Worm (Caenorhabditis elegans) whole organism, L1 larva: ENCODE results near the gene mrps-21.

Experiments used
- C34B4.2 ChIP-seq: sonication (generic microtip); optimal IDR thresholded peaks from 2 replicates; lab custom pipeline; 2017; ENCODE audit warnings: mild to moderate bottlenecking, missing genetic modification characterization, missing compliant biosample characterization
- F16B12.6 ChIP-seq: fragments of 150-350 bp; optimal IDR thresholded peaks from 2 replicates; lab custom pipeline; 2014; ENCODE audit warnings: missing biosample characterization, missing genetic modification characterization
- aha-1 ChIP-seq: fragments of 150-350 bp; optimal IDR thresholded peaks from 2 replicates; lab custom pipeline; 2014; ENCODE audit warnings: missing biosample characterization, missing genetic modification characterization
- alr-1 ChIP-seq: fragments of 200-800 bp; sonication (Bioruptor generic); optimal IDR thresholded peaks from 2 replicates; lab custom pipeline; 2018; ENCODE audit warnings: borderline replicate concordance, mild to moderate bottlenecking, missing genetic modification characterization, missing compliant biosample characterization
- blmp-1 ChIP-seq: fragments of 150-350 bp; optimal IDR thresholded peaks from 2 replicates; lab custom pipeline; 2014; ENCODE audit warnings: missing biosample characterization, missing genetic modification characterization
- ceh-63 ChIP-seq: fragments of 200-800 bp; sonication (Bioruptor generic); optimal IDR thresholded peaks from 2 replicates; lab custom pipeline; 2018; ENCODE audit warnings: mild to moderate bottlenecking, missing genetic modification characterization, missing compliant biosample characterization
- ceh-88 ChIP-seq: fragments of 200-800 bp; sonication (Bioruptor generic); IDR thresholded peaks from 2 replicates; pipeline ENCODE4 v1.3.6; 2022; ENCODE audit warnings: missing genetic modification characterization, missing compliant biosample characterization
- dsc-1 ChIP-seq: sonication (generic microtip); optimal IDR thresholded peaks from 2 replicates; lab custom pipeline; 2016; ENCODE audit warnings: mild to moderate bottlenecking, missing genetic modification characterization, missing compliant biosample characterization
- efl-1 ChIP-seq, 4 experiments: fragments of 150-350 bp; optimal IDR thresholded peaks in 3 of 4; peaks in 1 of 4; 1 replicate in 1 of 4; 2 replicates in 3 of 4; lab custom pipeline; 2014; ENCODE audit warnings: missing biosample characterization in 2 of 4, missing genetic modification characterization in 2 of 4, missing genetic modification reagents in 2 of 4
- egl-13 ChIP-seq: sonication (generic microtip); optimal IDR thresholded peaks from 2 replicates; lab custom pipeline; 2016; ENCODE audit warnings: missing genotype, missing genetic modification reagents, missing genetic modification characterization, missing compliant biosample characterization
- egl-27 ChIP-seq, 2 experiments: fragments of 150-350 bp in 1 of 2; sonication (generic microtip); optimal IDR thresholded peaks; 3 replicates each; lab custom pipeline; 2017 to 2018; ENCODE audit warnings: missing biosample characterization in 2 of 2, missing genetic modification characterization in 2 of 2, missing genetic modification reagents in 2 of 2
- elt-3 ChIP-seq, 6 experiments: fragments of 150-350 bp in 1 of 6; sonication (generic microtip); optimal IDR thresholded peaks; 2 replicates each; lab custom pipeline; 2017 to 2018; ENCODE audit warnings: missing biosample characterization in 6 of 6, missing genetic modification characterization in 6 of 6, inconsistent platforms in 1 of 6
- ets-5 ChIP-seq: fragments of 200-800 bp; sonication (Bioruptor generic); IDR thresholded peaks from 2 replicates; pipeline ENCODE4 v1.3.6; 2022; ENCODE audit warnings: missing genetic modification characterization, missing compliant biosample characterization
- fkh-8 ChIP-seq: sonication (generic microtip); optimal IDR thresholded peaks from 2 replicates; lab custom pipeline; 2016; ENCODE audit warnings: mild to moderate bottlenecking, missing genetic modification characterization, missing compliant biosample characterization
- fos-1 ChIP-seq: fragments of 150-350 bp; optimal IDR thresholded peaks from 2 replicates; lab custom pipeline; 2014; ENCODE audit warnings: missing biosample characterization, missing genetic modification characterization
- grh-1 ChIP-seq: fragments of 200-800 bp; sonication (Bioruptor generic); IDR thresholded peaks from 2 replicates; pipeline ENCODE4 v1.3.6; 2022; ENCODE audit warnings: missing genetic modification reagents, missing genetic modification characterization, missing compliant biosample characterization
- hlh-17 ChIP-seq: fragments of 200-800 bp; sonication (Bioruptor generic); optimal IDR thresholded peaks from 2 replicates; lab custom pipeline; 2018; ENCODE audit warnings: missing genetic modification characterization, mild to moderate bottlenecking, missing compliant biosample characterization, moderate library complexity, borderline replicate concordance
- lin-14 ChIP-seq: fragments of 200-800 bp; sonication (Bioruptor generic); optimal IDR thresholded peaks from 2 replicates; lab custom pipeline; 2018; ENCODE audit warnings: mild to moderate bottlenecking, missing genetic modification characterization, moderate library complexity, missing compliant biosample characterization
- nhr-12 ChIP-seq: sonication (generic microtip); optimal IDR thresholded peaks from 2 replicates; lab custom pipeline; 2017; ENCODE audit warnings: missing biosample characterization, missing genetic modification characterization
- nhr-20 ChIP-seq: sonication (generic microtip); optimal IDR thresholded peaks from 2 replicates; lab custom pipeline; 2016; ENCODE audit warnings: mild to moderate bottlenecking, missing genetic modification characterization, missing compliant biosample characterization
- nhr-237 ChIP-seq: fragments of 150-350 bp; optimal IDR thresholded peaks from 2 replicates; lab custom pipeline; 2014; ENCODE audit warnings: missing biosample characterization, missing genetic modification characterization
- nhr-28 ChIP-seq: fragments of 150-350 bp; optimal IDR thresholded peaks from 2 replicates; lab custom pipeline; 2014; ENCODE audit warnings: missing biosample characterization, missing genetic modification characterization
- nhr-47 ChIP-seq: sonication (generic microtip); optimal IDR thresholded peaks from 2 replicates; lab custom pipeline; 2016; ENCODE audit warnings: mild to moderate bottlenecking, missing genetic modification characterization, moderate library complexity, missing compliant biosample characterization
- nhr-71 ChIP-seq: sonication (generic microtip); optimal IDR thresholded peaks from 2 replicates; lab custom pipeline; 2016; ENCODE audit warnings: mild to moderate bottlenecking, missing genetic modification characterization, moderate library complexity, missing compliant biosample characterization
- nhr-76 ChIP-seq: sonication (generic microtip); optimal IDR thresholded peaks from 2 replicates; lab custom pipeline; 2017; ENCODE audit warnings: missing biosample characterization, missing genetic modification characterization
- nhr-90 ChIP-seq: sonication (generic microtip); optimal IDR thresholded peaks from 2 replicates; lab custom pipeline; 2016; ENCODE audit warnings: mild to moderate bottlenecking, missing genetic modification characterization, missing compliant biosample characterization; ENCODE audit not compliant: poor library complexity
- pag-3 ChIP-seq: sonication (generic microtip); optimal IDR thresholded peaks from 2 replicates; lab custom pipeline; 2017; ENCODE audit warnings: missing genetic modification characterization, mild to moderate bottlenecking, missing compliant biosample characterization, antibody characterized with exemption, borderline replicate concordance; ENCODE audit not compliant: insufficient read depth
- pqm-1 ChIP-seq: sonication (generic microtip); optimal IDR thresholded peaks from 3 replicates; lab custom pipeline; 2017; ENCODE audit warnings: missing biosample characterization, missing genetic modification characterization
- rnt-1 ChIP-seq: sonication (generic microtip); optimal IDR thresholded peaks from 2 replicates; lab custom pipeline; 2016; ENCODE audit warnings: mild to moderate bottlenecking, missing genetic modification characterization, moderate library complexity, missing compliant biosample characterization
- snpc-4 ChIP-seq: fragments of 150-350 bp; optimal IDR thresholded peaks from 2 replicates; lab custom pipeline; 2014; ENCODE audit warnings: missing biosample characterization, missing genetic modification characterization
- sox-4 ChIP-seq: sonication (generic microtip); optimal IDR thresholded peaks from 2 replicates; lab custom pipeline; 2016; ENCODE audit warnings: missing genetic modification characterization, missing compliant biosample characterization
- sptf-1 ChIP-seq: fragments of 150-350 bp; optimal IDR thresholded peaks from 2 replicates; lab custom pipeline; 2014; ENCODE audit warnings: missing biosample characterization, missing genetic modification characterization
- tlp-1 ChIP-seq: fragments of 150-350 bp; optimal IDR thresholded peaks from 2 replicates; lab custom pipeline; 2014; ENCODE audit warnings: missing biosample characterization, missing genetic modification characterization
- unc-130 ChIP-seq: fragments of 150-350 bp; optimal IDR thresholded peaks from 2 replicates; lab custom pipeline; 2017; ENCODE audit warnings: missing biosample characterization, missing genetic modification characterization, inconsistent platforms
- unc-62 ChIP-seq: fragments of 150-350 bp; optimal IDR thresholded peaks from 2 replicates; lab custom pipeline; 2014; ENCODE audit warnings: missing biosample characterization, missing genetic modification reagents, missing genetic modification characterization
- vab-15 ChIP-seq: sonication (generic microtip); optimal IDR thresholded peaks from 2 replicates; lab custom pipeline; 2017; ENCODE audit warnings: missing genotype, mild to moderate bottlenecking, missing genetic modification characterization, missing compliant biosample characterization
- zag-1 ChIP-seq: fragments of 150-350 bp; optimal IDR thresholded peaks from 2 replicates; lab custom pipeline; 2014; ENCODE audit warnings: missing biosample characterization, missing genetic modification characterization
- ztf-4 ChIP-seq: fragments of 150-350 bp; optimal IDR thresholded peaks from 2 replicates; lab custom pipeline; 2014; ENCODE audit warnings: missing biosample characterization, missing genetic modification characterization

Gene mrps-21

ce11 chrIV:4649460-4649859 is 9.9 kb downstream of the mrps-21 start, which contains the start of gene F29B9.7:
Gene F29B9.7, plus strand, starts transcription at chrIV:4649760.
- TF ChIP-seq hlh-17 (GFP tag; lab: Kevin White, UChicago): no peak
- TF ChIP-seq ceh-88: no peak
- no peak for TF ChIP-seq nhr-76 (tag; lab: Kevin White, UChicago)
- TF ChIP-seq unc-130 (tag; lab: Kevin White, UChicago): no peak
- no peak for TF ChIP-seq C34B4.2 (tag; lab: Kevin White, UChicago)
- no peak for TF ChIP-seq nhr-47 (tag; lab: Kevin White, UChicago)
- TF ChIP-seq dsc-1 (tag; lab: Kevin White, UChicago): no peak
- no peak for TF ChIP-seq alr-1 (tag; lab: Kevin White, UChicago)
- no peak for TF ChIP-seq sptf-1 (tag; lab: Kevin White, UChicago)
- TF ChIP-seq egl-13 (tag; lab: Kevin White, UChicago): no peak
- TF ChIP-seq pag-3 (tag; lab: Kevin White, UChicago): no peak
- TF ChIP-seq ets-5 (GFP tag; lab: Robert Waterston, UW): no peak
- TF ChIP-seq sox-4 (tag; lab: Kevin White, UChicago): no peak

- TF ChIP-seq efl-1 (optimal IDR thresholded peaks at IDR 0.05; lab: Kevin White, UChicago): no peak
- TF ChIP-seq efl-1 (GFP tag; optimal IDR thresholded peaks at IDR 0.05 in 1 of 2; lab: Kevin White, UChicago): peak in 1 of 2 experiments; percentile 29
- TF ChIP-seq nhr-28 (tag; lab: Kevin White, UChicago): no peak
These were observed 11.9 kb downstream of the mrps-21 start, which contains the start of gene F29B9.8 for ce11 chrIV:4647385-4647784. Gene F29B9.8, plus strand, starts transcription at chrIV:4647685.

ce11 chrIV:4645243-4645642 is 14.1 kb downstream of the mrps-21 start:
- TF ChIP-seq dsc-1 (tag; lab: Kevin White, UChicago) (peak; percentile 88), nhr-237 (tag; lab: Kevin White, UChicago) (no peak), efl-1 (optimal IDR thresholded peaks at IDR 0.05; lab: Kevin White, UChicago) (no peak), efl-1 (GFP tag; optimal IDR thresholded peaks at IDR 0.05 in 1 of 2; lab: Kevin White, UChicago) (peak in 1 of 2 experiments; percentile 51), ceh-63 (GFP tag; lab: Kevin White, UChicago) (no peak), pag-3 (tag; lab: Kevin White, UChicago) (peak; percentile 45), unc-130 (tag; lab: Kevin White, UChicago) (peak; percentile 15), rnt-1 (tag; lab: Kevin White, UChicago) (peak; percentile 34), lin-14 (GFP tag; lab: Kevin White, UChicago) (peak; percentile 35)

ce11 chrIV:4643577-4643976 is 15.7 kb downstream of the mrps-21 start:
- TF ChIP-seq dsc-1 (tag; lab: Kevin White, UChicago): peak; percentile 59
- TF ChIP-seq fkh-8 (tag; lab: Kevin White, UChicago): no peak
- peak; percentile 42 for TF ChIP-seq blmp-1 (tag; lab: Kevin White, UChicago)
- TF ChIP-seq rnt-1 (tag; lab: Kevin White, UChicago): peak; percentile 22
- TF ChIP-seq ets-5 (GFP tag; lab: Robert Waterston, UW): no peak
- no peak for TF ChIP-seq nhr-20 (tag; lab: Kevin White, UChicago)
- no peak for TF ChIP-seq unc-130 (tag; lab: Kevin White, UChicago)
- no peak for TF ChIP-seq egl-27 (tag; optimal IDR thresholded peaks at IDR 0.05; lab: Kevin White, UChicago)
- no peak for TF ChIP-seq nhr-71 (tag; lab: Kevin White, UChicago)
- TF ChIP-seq pqm-1 (tag; lab: Kevin White, UChicago): no peak
- TF ChIP-seq vab-15 (tag; lab: Kevin White, UChicago): no peak

ce11 chrIV:4640941-4641340 is 18.4 kb downstream of the mrps-21 start:
- TF ChIP-seq nhr-12 (tag; lab: Kevin White, UChicago) (no peak), ztf-4 (tag; lab: Kevin White, UChicago) (no peak), vab-15 (tag; lab: Kevin White, UChicago) (no peak), F16B12.6 (no peak), rnt-1 (tag; lab: Kevin White, UChicago) (no peak), tlp-1 (tag; lab: Kevin White, UChicago) (no peak), elt-3 (tag; optimal IDR thresholded peaks at IDR 0.05; lab: Kevin White, UChicago) (peak in 1 of 6 experiments; percentile 43), pqm-1 (tag; lab: Kevin White, UChicago) (no peak), blmp-1 (tag; lab: Kevin White, UChicago) (peak; percentile 63), grh-1 (no peak), zag-1 (tag; lab: Kevin White, UChicago) (no peak), nhr-90 (tag; lab: Kevin White, UChicago) (no peak), fos-1 (tag; lab: Kevin White, UChicago) (no peak), aha-1 (tag; lab: Kevin White, UChicago) (no peak), unc-62 (no peak), snpc-4 (tag; lab: Kevin White, UChicago) (no peak)
